Fruit fly (Drosophila melanogaster) whole organism, prepupa: ENCODE results near the gene dtn.
A peak's percentile ranks its signal among the peaks of the same experiment; 100 is the strongest.

Source experiments
- CG10631 ChIP-seq: fragments of 200-800 bp; sonication (Bioruptor generic); optimal IDR thresholded peaks from 2 replicates; lab custom pipeline; 2016; ENCODE audit warnings: missing biosample characterization, missing genetic modification characterization
- CG10669 ChIP-seq: fragments of 200-800 bp; sonication (Bioruptor generic); optimal IDR thresholded peaks from 3 replicates; lab custom pipeline; 2018; ENCODE audit warnings: missing biosample characterization, mild to moderate bottlenecking, missing genetic modification characterization, moderate library complexity
- CG11294 ChIP-seq: fragments of 200-800 bp; sonication (Bioruptor generic); IDR thresholded peaks from 2 replicates; pipeline ENCODE4 v1.3.6; 2022; ENCODE audit warnings: missing biosample characterization, missing genetic modification characterization
- CG11902 ChIP-seq: fragments of 200-800 bp; sonication (Bioruptor generic); optimal IDR thresholded peaks from 3 replicates; lab custom pipeline; 2016; ENCODE audit warnings: missing biosample characterization, missing genetic modification characterization
- CG15336 ChIP-seq: fragments of 200-800 bp; sonication (Bioruptor generic); IDR thresholded peaks from 2 replicates; pipeline ENCODE4 v1.3.6; 2022; ENCODE audit warnings: missing biosample characterization, missing genetic modification characterization
- CG16779 ChIP-seq: fragments of 200-800 bp; sonication (Bioruptor generic); optimal IDR thresholded peaks from 3 replicates; lab custom pipeline; 2017; ENCODE audit warnings: missing biosample characterization, mild to moderate bottlenecking, missing genetic modification characterization
- CG3032 ChIP-seq: fragments of 200-800 bp; optimal IDR thresholded peaks from 2 replicates; lab custom pipeline; 2019; ENCODE audit warnings: missing biosample characterization, mild to moderate bottlenecking, missing genetic modification characterization, moderate library complexity
- CG31627 ChIP-seq: fragments of 200-800 bp; sonication (Bioruptor generic); optimal IDR thresholded peaks from 3 replicates; lab custom pipeline; 2016; ENCODE audit warnings: missing biosample characterization, missing genetic modification characterization
- CG32006 ChIP-seq: fragments of 200-800 bp; sonication (Bioruptor generic); optimal IDR thresholded peaks from 3 replicates; lab custom pipeline; 2017; ENCODE audit warnings: missing biosample characterization, mild to moderate bottlenecking, missing genetic modification characterization
- CG34406 ChIP-seq: fragments of 200-800 bp; sonication (Bioruptor generic); optimal IDR thresholded peaks from 3 replicates; lab custom pipeline; 2016; ENCODE audit warnings: missing biosample characterization, missing genetic modification characterization
- CG3919 ChIP-seq: fragments of 200-800 bp; sonication (Bioruptor generic); optimal IDR thresholded peaks from 3 replicates; lab custom pipeline; 2016; ENCODE audit warnings: missing biosample characterization, missing genetic modification characterization
- CG6163 ChIP-seq: fragments of 200-800 bp; sonication (Bioruptor generic); IDR thresholded peaks from 3 replicates; pipeline ENCODE4 v1.3.6; 2022; ENCODE audit warnings: missing biosample characterization, missing genetic modification characterization
- CG6792 ChIP-seq: fragments of 200-800 bp; sonication (Bioruptor generic); optimal IDR thresholded peaks from 3 replicates; lab custom pipeline; 2016; ENCODE audit warnings: missing biosample characterization, missing genetic modification characterization
- CG6854 ChIP-seq: fragments of 200-800 bp; sonication (Bioruptor generic); optimal IDR thresholded peaks from 2 replicates; lab custom pipeline; 2017; ENCODE audit warnings: missing biosample characterization, mild to moderate bottlenecking, missing genetic modification characterization
- CG8632 ChIP-seq: fragments of 200-800 bp; sonication (Bioruptor generic); optimal IDR thresholded peaks from 3 replicates; lab custom pipeline; 2016; ENCODE audit warnings: missing biosample characterization, missing genetic modification characterization
- CG9139 ChIP-seq: fragments of 200-800 bp; sonication (Bioruptor generic); optimal IDR thresholded peaks from 3 replicates; lab custom pipeline; 2017; ENCODE audit warnings: missing biosample characterization, mild to moderate bottlenecking, missing genetic modification characterization
- Eip75B ChIP-seq: fragments of 200-800 bp; sonication (Bioruptor generic); optimal IDR thresholded peaks from 3 replicates; lab custom pipeline; 2016; ENCODE audit warnings: missing biosample characterization, missing genetic modification characterization
- Eip78C ChIP-seq: fragments of 200-800 bp; sonication (Bioruptor generic); peaks from one replicate; lab custom pipeline; 2016; ENCODE audit warnings: missing biosample characterization, missing genetic modification characterization
- Eip93F ChIP-seq: fragments of 200-800 bp; sonication (Bioruptor generic); optimal IDR thresholded peaks from 2 replicates; lab custom pipeline; 2016; ENCODE audit warnings: missing biosample characterization, mild to moderate bottlenecking, missing genetic modification characterization
- Ets96B ChIP-seq: fragments of 200-800 bp; optimal IDR thresholded peaks from 2 replicates; lab custom pipeline; 2019; ENCODE audit warnings: missing biosample characterization, mild to moderate bottlenecking, missing genetic modification characterization, moderate library complexity
- Hr39 ChIP-seq: fragments of 200-800 bp; sonication (Bioruptor generic); optimal IDR thresholded peaks from 2 replicates; lab custom pipeline; 2016; ENCODE audit warnings: missing biosample characterization, missing genetic modification characterization
- Hr4 ChIP-seq: fragments of 200-800 bp; sonication (Bioruptor generic); optimal IDR thresholded peaks from 3 replicates; lab custom pipeline; 2016; ENCODE audit warnings: missing biosample characterization, missing genetic modification characterization
- Lpt ChIP-seq: fragments of 200-800 bp; sonication (Bioruptor generic); optimal IDR thresholded peaks from 3 replicates; lab custom pipeline; 2016; ENCODE audit warnings: missing biosample characterization, missing genetic modification characterization
- Met ChIP-seq: fragments of 200-800 bp; sonication (Bioruptor generic); optimal IDR thresholded peaks from 3 replicates; lab custom pipeline; 2016; ENCODE audit warnings: missing biosample characterization, missing genetic modification characterization
- OdsH ChIP-seq: fragments of 200-800 bp; sonication (Bioruptor generic); optimal IDR thresholded peaks from 3 replicates; lab custom pipeline; 2016; ENCODE audit warnings: missing biosample characterization, missing genetic modification characterization
- Sox102F ChIP-seq: fragments of 200-800 bp; sonication (Bioruptor generic); optimal IDR thresholded peaks from 2 replicates; lab custom pipeline; 2016; ENCODE audit warnings: missing biosample characterization, mild to moderate bottlenecking, missing genetic modification characterization
- dac ChIP-seq: fragments of 200-800 bp; sonication (Bioruptor generic); optimal IDR thresholded peaks from 2 replicates; lab custom pipeline; 2017; ENCODE audit warnings: missing biosample characterization, mild to moderate bottlenecking, missing genetic modification characterization
- dsx ChIP-seq: fragments of 200-800 bp; optimal IDR thresholded peaks from 3 replicates; lab custom pipeline; 2019; ENCODE audit warnings: missing biosample characterization, mild to moderate bottlenecking, missing genetic modification characterization, moderate library complexity; ENCODE audit not compliant: poor library complexity, severe bottlenecking
- eg ChIP-seq: fragments of 200-800 bp; sonication (Bioruptor generic); IDR thresholded peaks from 3 replicates; pipeline ENCODE4 v1.3.6; 2022; ENCODE audit warnings: missing biosample characterization, missing genetic modification characterization
- esn ChIP-seq: fragments of 200-800 bp; sonication (Bioruptor generic); optimal IDR thresholded peaks from 2 replicates; lab custom pipeline; 2016; ENCODE audit warnings: missing biosample characterization, mild to moderate bottlenecking, missing genetic modification characterization, moderate library complexity
- fkh ChIP-seq: fragments of 200-800 bp; sonication (Bioruptor generic); optimal IDR thresholded peaks from 3 replicates; lab custom pipeline; 2017; ENCODE audit warnings: missing biosample characterization, mild to moderate bottlenecking, missing genetic modification characterization, moderate library complexity
- net ChIP-seq: fragments of 200-800 bp; sonication (Bioruptor generic); optimal IDR thresholded peaks from 3 replicates; lab custom pipeline; 2016; ENCODE audit warnings: missing biosample characterization, missing genetic modification characterization
- pdm3 ChIP-seq: fragments of 200-800 bp; sonication (Bioruptor generic); optimal IDR thresholded peaks from 3 replicates; lab custom pipeline; 2016; ENCODE audit warnings: missing biosample characterization, missing genetic modification characterization
- ss ChIP-seq, 2 experiments: fragments of 200-800 bp; sonication (Bioruptor generic); optimal IDR thresholded peaks; 2 replicates in 1 of 2; 3 replicates in 1 of 2; lab custom pipeline; 2017 to 2018; ENCODE audit warnings: mild to moderate bottlenecking in 2 of 2, missing biosample characterization in 2 of 2, missing genetic modification characterization in 2 of 2, moderate library complexity in 1 of 2
- svp ChIP-seq: fragments of 200-800 bp; sonication (Bioruptor generic); peaks from one replicate; lab custom pipeline; 2016; ENCODE audit warnings: missing biosample characterization, missing genetic modification characterization
- vri ChIP-seq: fragments of 200-800 bp; sonication (Bioruptor generic); optimal IDR thresholded peaks from 3 replicates; lab custom pipeline; 2016; ENCODE audit warnings: missing biosample characterization, mild to moderate bottlenecking, missing genetic modification characterization

Gene dtn

DNA sequence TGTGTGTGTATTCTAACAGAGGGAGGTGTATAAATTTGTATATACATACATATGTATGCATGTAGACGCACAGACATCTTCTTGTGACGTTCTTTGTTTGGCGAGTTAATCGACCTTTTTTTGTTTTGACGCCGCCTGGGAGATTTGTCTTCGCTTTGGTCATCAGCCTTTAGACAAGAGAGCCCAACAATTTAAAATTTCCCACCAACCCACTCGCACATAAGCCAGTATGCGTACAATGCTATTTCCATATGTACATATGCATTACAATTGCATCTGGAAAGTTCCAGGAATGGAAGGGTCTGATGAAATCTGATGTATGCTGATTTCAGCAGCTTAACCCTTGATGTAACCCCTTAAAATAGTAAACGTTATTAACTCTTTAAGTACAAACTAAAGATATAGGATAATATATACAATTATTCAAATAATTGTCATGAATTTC lies 54.2 kb downstream of the dtn start, which contains the start of gene Ubi-p5E:
Ubi-p5E (minus strand) TSS at position 19 of the 445 bp plus-strand sequence.
- TF ChIP-seq CG3919 (no peak), CG9139 (no peak), CG15336 (GFP tag; lab: Robert Waterston, UW) (no peak), CG32006 (GFP tag; lab: Kevin White, UChicago) (no peak), OdsH (GFP tag; lab: Kevin White, UChicago) (no peak), svp (GFP tag; lab: Kevin White, UChicago) (no peak), ss (GFP tag; optimal IDR thresholded peaks at IDR 0.05; lab: Kevin White, UChicago) (peak in 1 of 2 experiments; percentile 11), fkh (GFP tag; lab: Kevin White, UChicago) (peak; percentile 55), CG11294 (GFP tag; lab: Robert Waterston, UW) (no peak), Eip75B (GFP tag; lab: Kevin White, UChicago) (no peak), Met (GFP tag; lab: Kevin White, UChicago) (no peak), CG6792 (GFP tag; lab: Kevin White, UChicago) (no peak), CG11902 (GFP tag; lab: Kevin White, UChicago) (no peak), CG10631 (GFP tag; lab: Kevin White, UChicago) (no peak), CG31627 (no peak), CG6163 (GFP tag; lab: Robert Waterston, UW) (no peak), Sox102F (no peak), dsx (GFP tag; lab: Kevin White, UChicago) (no peak), dac (GFP tag; lab: Kevin White, UChicago) (no peak), Eip93F (GFP tag; lab: Kevin White, UChicago) (peak; percentile 12), CG8632 (GFP tag; lab: Kevin White, UChicago) (no peak), Lpt (GFP tag; lab: Kevin White, UChicago) (no peak), esn (no peak), CG3032 (tag; lab: Kevin White, UChicago) (no peak), vri (GFP tag; lab: Kevin White, UChicago) (no peak), net (GFP tag; lab: Kevin White, UChicago) (no peak), Hr39 (GFP tag; lab: Kevin White, UChicago) (no peak), Eip78C (peak; percentile 25)

DNA sequence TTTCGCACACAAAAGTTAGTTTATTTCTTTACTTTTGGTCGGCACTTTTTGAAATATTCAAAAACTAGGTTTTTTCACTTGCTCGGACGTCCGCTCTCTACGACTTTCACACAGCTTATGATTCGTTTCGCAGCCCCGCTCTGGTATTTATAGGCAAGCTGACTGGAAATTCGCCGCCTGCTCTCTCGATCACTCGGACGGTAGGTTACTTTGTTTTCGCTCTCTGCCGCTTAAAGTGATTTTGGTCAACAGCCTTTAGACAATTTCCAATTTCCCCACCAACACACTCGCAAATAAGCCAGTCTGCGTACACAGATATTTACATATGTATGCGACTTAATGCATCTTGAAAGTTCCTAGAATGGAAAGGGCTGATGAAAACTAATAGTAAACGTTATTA lies 58.0 kb downstream of the dtn start, which contains the start of gene CG11700:
CG11700 (minus strand) TSS at position 106 of the 400 bp plus-strand sequence.
- no peak for TF ChIP-seq CG10631 (GFP tag; lab: Kevin White, UChicago)
- no peak for TF ChIP-seq fkh (GFP tag; lab: Kevin White, UChicago)
- TF ChIP-seq Eip78C = peak; percentile 59
- no peak for TF ChIP-seq Ets96B
- peak; percentile 14 for TF ChIP-seq CG6854 (GFP tag; lab: Kevin White, UChicago)
- TF ChIP-seq pdm3 (GFP tag; lab: Kevin White, UChicago) = no peak
- TF ChIP-seq CG11294 (GFP tag; lab: Robert Waterston, UW) = no peak
- no peak for TF ChIP-seq CG3032 (tag; lab: Kevin White, UChicago)
- no peak for TF ChIP-seq vri (GFP tag; lab: Kevin White, UChicago)
- TF ChIP-seq CG10669 (GFP tag; lab: Kevin White, UChicago) = no peak
- no peak for TF ChIP-seq eg (GFP tag; lab: Robert Waterston, UW)
- TF ChIP-seq dsx (GFP tag; lab: Kevin White, UChicago) = peak; percentile 78
- TF ChIP-seq Hr4 = no peak
- no peak for TF ChIP-seq CG16779 (tag; lab: Kevin White, UChicago)
- no peak for TF ChIP-seq Hr39 (GFP tag; lab: Kevin White, UChicago)
- no peak for TF ChIP-seq CG8632 (GFP tag; lab: Kevin White, UChicago)
- no peak for TF ChIP-seq CG34406 (GFP tag; lab: Kevin White, UChicago)
